Fruit fly (Drosophila melanogaster) whole organism, embryonic: ENCODE results near the gene RpL32.

Source experiments
- CG10543 ChIP-seq: fragments of 200-800 bp; sonication (Bioruptor generic); optimal IDR thresholded peaks from 3 replicates; lab custom pipeline; 2017; ENCODE audit warnings: missing biosample characterization, mild to moderate bottlenecking, missing genetic modification characterization, moderate library complexity
- CG12769 ChIP-seq: fragments of 200-800 bp; sonication (Bioruptor generic); optimal IDR thresholded peaks from 2 replicates; lab custom pipeline; 2019; ENCODE audit warnings: missing biosample characterization, mild to moderate bottlenecking, missing genetic modification characterization, moderate library complexity
- CG13296 ChIP-seq: fragments of 200-800 bp; sonication (Bioruptor generic); optimal IDR thresholded peaks from 3 replicates; lab custom pipeline; 2018; ENCODE audit warnings: missing biosample characterization, mild to moderate bottlenecking, missing genetic modification characterization
- CG14965 ChIP-seq: fragments of 200-800 bp; sonication (Bioruptor generic); optimal IDR thresholded peaks from 2 replicates; lab custom pipeline; 2016; ENCODE audit warnings: missing biosample characterization, missing genetic modification characterization, borderline replicate concordance
- CG17385 ChIP-seq: fragments of 200-800 bp; sonication (Bioruptor generic); optimal IDR thresholded peaks from 3 replicates; lab custom pipeline; 2018; ENCODE audit warnings: missing biosample characterization, mild to moderate bottlenecking, missing genetic modification characterization
- CG17568 ChIP-seq: fragments of 200-800 bp; sonication (Bioruptor generic); optimal IDR thresholded peaks from 2 replicates; lab custom pipeline; 2018; ENCODE audit warnings: missing biosample characterization, mild to moderate bottlenecking, missing genetic modification characterization, moderate library complexity
- CG2678 ChIP-seq: fragments of 200-800 bp; sonication (Bioruptor generic); optimal IDR thresholded peaks from 3 replicates; lab custom pipeline; 2019; ENCODE audit warnings: missing biosample characterization, mild to moderate bottlenecking, missing genetic modification characterization, moderate library complexity
- CG4282 ChIP-seq: fragments of 200-800 bp; sonication (Bioruptor generic); optimal IDR thresholded peaks from 2 replicates; lab custom pipeline; 2016; ENCODE audit warnings: missing biosample characterization, missing genetic modification characterization
- CG4328 ChIP-seq: fragments of 200-800 bp; sonication (Bioruptor generic); optimal IDR thresholded peaks from 3 replicates; lab custom pipeline; 2017; ENCODE audit warnings: missing biosample characterization, missing genetic modification reagents, missing genetic modification characterization
- CG4820 ChIP-seq: fragments of 200-800 bp; sonication (Bioruptor generic); optimal IDR thresholded peaks from 3 replicates; lab custom pipeline; 2016; ENCODE audit warnings: missing biosample characterization, missing genetic modification characterization
- CG5180 ChIP-seq: fragments of 200-800 bp; sonication (Bioruptor generic); optimal IDR thresholded peaks from 3 replicates; lab custom pipeline; 2017; ENCODE audit warnings: missing biosample characterization, missing genetic modification characterization, mild to moderate bottlenecking, moderate library complexity, missing genetic modification reagents
- CG5245 ChIP-seq: fragments of 200-800 bp; sonication (Bioruptor generic); optimal IDR thresholded peaks from 3 replicates; lab custom pipeline; 2016; ENCODE audit warnings: missing biosample characterization, missing genetic modification characterization
- D19B ChIP-seq: fragments of 200-800 bp; sonication (Bioruptor generic); optimal IDR thresholded peaks from 2 replicates; lab custom pipeline; 2017; ENCODE audit warnings: missing biosample characterization, mild to moderate bottlenecking, missing genetic modification characterization
- Ets65A ChIP-seq: fragments of 200-800 bp; sonication (Bioruptor generic); peaks from one replicate; lab custom pipeline; 2016; ENCODE audit warnings: missing biosample characterization, missing genetic modification characterization
- HHEX ChIP-seq: fragments of 200-800 bp; sonication (Bioruptor generic); optimal IDR thresholded peaks from 3 replicates; lab custom pipeline; 2017; ENCODE audit warnings: missing biosample characterization, mild to moderate bottlenecking, missing genetic modification characterization, missing genetic modification reagents
- HmgD ChIP-seq: fragments of 200-800 bp; sonication (Bioruptor generic); optimal IDR thresholded peaks from 3 replicates; lab custom pipeline; 2016; ENCODE audit warnings: missing biosample characterization, missing genetic modification characterization
- Med ChIP-seq: fragments of 200-800 bp; sonication (Bioruptor generic); peaks from one replicate; lab custom pipeline; 2016; ENCODE audit warnings: missing biosample characterization, missing genetic modification characterization, mild to moderate bottlenecking, inconsistent platforms, moderate library complexity
- Sox102F ChIP-seq: fragments of 200-800 bp; sonication (Bioruptor generic); optimal IDR thresholded peaks from 2 replicates; lab custom pipeline; 2018; ENCODE audit warnings: missing biosample characterization, mild to moderate bottlenecking, missing genetic modification characterization, moderate library complexity
- Sry-δ ChIP-seq: fragments of 200-800 bp; sonication (Bioruptor generic); optimal IDR thresholded peaks from 2 replicates; lab custom pipeline; 2016; ENCODE audit warnings: missing biosample characterization, missing genetic modification characterization
- crol ChIP-seq: fragments of 200-800 bp; sonication (Bioruptor generic); IDR thresholded peaks from 2 replicates; pipeline ENCODE4 v1.3.6; 2022; ENCODE audit warnings: missing biosample characterization, missing genetic modification characterization
- cwo ChIP-seq: fragments of 200-800 bp; sonication (Bioruptor generic); optimal IDR thresholded peaks from 3 replicates; lab custom pipeline; 2017; ENCODE audit warnings: missing biosample characterization, missing genetic modification characterization, mild to moderate bottlenecking, moderate library complexity, missing genetic modification reagents
- ftz-f1 ChIP-seq: fragments of 200-800 bp; sonication (Bioruptor generic); optimal IDR thresholded peaks from 2 replicates; lab custom pipeline; 2016; ENCODE audit warnings: missing biosample characterization, missing genetic modification characterization
- gce ChIP-seq: fragments of 200-800 bp; sonication (Bioruptor generic); IDR thresholded peaks from 3 replicates; pipeline ENCODE4 v1.3.6; 2022; ENCODE audit warnings: missing biosample characterization, missing genetic modification characterization
- hth ChIP-seq: fragments of >200 bp; optimal IDR thresholded peaks from 2 replicates; lab custom pipeline; 2017; ENCODE audit warnings: inconsistent platforms
- kah ChIP-seq: fragments of 200-800 bp; sonication (Bioruptor generic); optimal IDR thresholded peaks from 2 replicates; lab custom pipeline; 2018; ENCODE audit warnings: missing biosample characterization, mild to moderate bottlenecking, missing genetic modification characterization
- pan ChIP-seq, 4 experiments: fragments of >200 bp in 3 of 4; fragments of 200-800 bp in 1 of 4; sonication (Bioruptor generic) in 1 of 4; optimal IDR thresholded peaks in 3 of 4; IDR thresholded peaks in 1 of 4; 2 replicates each; pipeline versions ENCODE4 v1.3.6 to Lab custom; 2017 to 2022; ENCODE audit warnings: missing biosample characterization in 2 of 4, missing genetic modification characterization in 2 of 4, mixed read lengths in 1 of 4
- rib ChIP-seq: fragments of 200-800 bp; sonication (Bioruptor generic); IDR thresholded peaks from 2 replicates; pipeline ENCODE4 v1.3.6; 2022; ENCODE audit warnings: missing biosample characterization, missing genetic modification characterization
- sc ChIP-seq, 3 experiments: fragments of >200 bp in 2 of 3; fragments of 200-800 bp in 1 of 3; sonication (Bioruptor generic) in 1 of 3; optimal IDR thresholded peaks; 2 replicates in 2 of 3; 3 replicates in 1 of 3; lab custom pipeline; 2017; ENCODE audit warnings: mild to moderate bottlenecking in 1 of 3, missing biosample characterization in 1 of 3, missing genetic modification characterization in 1 of 3, missing genetic modification reagents in 1 of 3
- sd ChIP-seq: fragments of 200-800 bp; sonication (Bioruptor generic); optimal IDR thresholded peaks from 3 replicates; lab custom pipeline; 2018; ENCODE audit warnings: missing biosample characterization, mild to moderate bottlenecking, missing genetic modification characterization, moderate library complexity
- sr ChIP-seq: fragments of 200-800 bp; sonication (Bioruptor generic); IDR thresholded peaks from 3 replicates; pipeline ENCODE4 v1.3.6; 2022; ENCODE audit warnings: missing biosample characterization, missing genetic modification characterization
- sug ChIP-seq: fragments of 200-800 bp; optimal IDR thresholded peaks from 2 replicates; lab custom pipeline; 2019; ENCODE audit warnings: missing biosample characterization, mild to moderate bottlenecking, missing genetic modification characterization, moderate library complexity
- tll ChIP-seq, 2 experiments: fragments of 200-800 bp in 1 of 2; fragments of >200 bp in 1 of 2; sonication (Bioruptor generic) in 1 of 2; optimal IDR thresholded peaks; 2 replicates each; lab custom pipeline; 2017 to 2019; ENCODE audit warnings: missing biosample characterization in 2 of 2, missing genetic modification characterization in 2 of 2, mild to moderate bottlenecking in 1 of 2, moderate library complexity in 1 of 2
- tna ChIP-seq: fragments of 200-800 bp; sonication (Bioruptor generic); IDR thresholded peaks from 2 replicates; pipeline ENCODE4 v1.3.6; 2022; ENCODE audit warnings: missing biosample characterization, missing genetic modification characterization; ENCODE audit not compliant: partially characterized antibody
- wdn ChIP-seq: fragments of 200-800 bp; sonication (Bioruptor generic); IDR thresholded peaks from 2 replicates; pipeline ENCODE4 v1.3.6; 2022; ENCODE audit warnings: missing biosample characterization, missing genetic modification characterization
- zf30C ChIP-seq: fragments of 200-800 bp; sonication (Bioruptor generic); optimal IDR thresholded peaks from 3 replicates; lab custom pipeline; 2018; ENCODE audit warnings: missing biosample characterization, mild to moderate bottlenecking, missing genetic modification characterization

RpL32 gene

DNA sequence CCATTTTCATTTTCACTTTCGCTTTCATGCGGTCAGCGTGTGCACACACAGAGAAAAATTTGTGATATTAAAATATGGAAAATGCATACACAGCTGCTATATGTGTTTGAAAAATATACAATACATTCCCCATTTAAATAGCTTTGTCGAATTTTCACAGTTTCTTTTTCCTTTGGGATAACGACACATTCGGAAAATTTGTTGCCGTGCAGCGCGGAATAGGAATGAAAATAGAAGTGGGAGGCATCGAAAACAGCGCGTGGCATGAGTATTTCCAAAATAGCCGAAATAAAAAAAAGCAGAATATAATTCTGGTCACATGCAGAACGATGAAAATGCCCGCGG, 46.7 kb upstream of the RpL32 start (continued):
- TF ChIP-seq CG2678 (tag; lab: Kevin White, UChicago) (peak; percentile 90), sug (tag; lab: Kevin White, UChicago) (peak; percentile 77), tna (GFP tag; lab: Robert Waterston, UW) (no peak)

DNA sequence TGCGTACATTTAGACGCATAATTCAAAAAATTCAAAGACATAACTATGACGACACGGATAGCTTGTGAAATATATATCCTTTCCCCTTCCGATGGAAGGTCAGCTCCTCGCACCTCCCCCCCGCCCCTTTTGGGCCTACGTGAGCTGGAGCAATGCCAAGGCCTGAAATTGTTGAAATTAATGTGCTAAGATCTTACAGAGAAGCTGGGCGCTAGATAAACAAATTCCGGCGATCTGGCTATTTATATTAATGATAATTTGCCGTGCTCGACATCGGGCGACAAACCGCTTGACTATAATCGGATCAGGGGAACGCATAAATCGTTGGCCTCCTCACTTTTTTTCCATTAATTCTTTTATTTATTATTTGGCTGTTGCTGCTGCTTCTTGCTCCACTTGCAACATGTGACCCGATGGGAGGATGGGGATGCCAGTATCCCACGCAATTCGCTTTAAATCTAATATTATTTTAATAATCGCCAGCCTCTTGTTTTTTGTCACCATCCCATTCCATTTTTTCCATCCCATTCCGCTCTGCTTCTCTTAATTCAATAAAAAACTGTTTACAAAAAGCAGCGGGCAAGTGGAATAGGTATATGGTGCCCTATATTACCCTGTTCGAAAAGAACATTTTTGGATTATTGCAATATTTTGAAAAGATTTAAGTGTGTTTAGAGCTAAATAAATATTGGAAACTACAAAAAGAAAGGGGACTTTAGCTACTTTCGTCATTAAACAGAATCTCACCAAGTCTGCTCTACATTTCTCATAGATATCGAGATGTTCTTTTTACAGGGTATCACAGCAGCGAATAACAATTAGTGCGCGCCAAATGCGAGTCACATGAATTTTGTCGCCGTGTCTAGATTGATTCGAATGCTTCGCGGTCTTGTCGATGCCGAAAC, 46.1 kb upstream of the RpL32 start:
- TF ChIP-seq zf30C: no peak
- peak; percentile 84 for TF ChIP-seq ftz-f1 (GFP tag; lab: Kevin White, UChicago)
- no peak for TF ChIP-seq CG5245 (GFP tag; lab: Kevin White, UChicago)
- no peak for TF ChIP-seq wdn
- peak; percentile 81 for TF ChIP-seq CG12769 (tag; lab: Kevin White, UChicago)
- peak; percentile 53 for TF ChIP-seq CG4328 (GFP tag; lab: Kevin White, UChicago)
- no peak for TF ChIP-seq HmgD
- no peak for TF ChIP-seq Sox102F (GFP tag; lab: Kevin White, UChicago)
- no peak for TF ChIP-seq gce (GFP tag; lab: Robert Waterston, UW)
- TF ChIP-seq CG17385 (GFP tag; lab: Kevin White, UChicago): no peak
- no peak for TF ChIP-seq rib (GFP tag; lab: Robert Waterston, UW)
- TF ChIP-seq Med (GFP tag; lab: Kevin White, UChicago): peak; percentile 64
- TF ChIP-seq CG4282: no peak
- no peak for TF ChIP-seq kah (GFP tag; lab: Kevin White, UChicago)
- no peak for TF ChIP-seq CG13296 (GFP tag; lab: Kevin White, UChicago)
- peak; percentile 91 for TF ChIP-seq D19B
- no peak for TF ChIP-seq tll (GFP tag; optimal IDR thresholded peaks at IDR 0.05; lab: Kevin White, UChicago)
- no peak for TF ChIP-seq sc (optimal IDR thresholded peaks at IDR 0.05; lab: Kevin White, UChicago)
- TF ChIP-seq sc (GFP tag; optimal IDR thresholded peaks at IDR 0.05; lab: Kevin White, UChicago): no peak
- TF ChIP-seq Sry-δ (GFP tag; lab: Kevin White, UChicago): no peak
- no peak for TF ChIP-seq pan (optimal IDR thresholded peaks at IDR 0.05; lab: Kevin White, UChicago)
- no peak for TF ChIP-seq pan (GFP tag; optimal IDR thresholded peaks at IDR 0.05 in 1 of 2, IDR thresholded peaks at IDR 0.05 in 1 of 2)
- no peak for TF ChIP-seq CG4820 (GFP tag; lab: Kevin White, UChicago)
- no peak for TF ChIP-seq CG17568
- no peak for TF ChIP-seq CG5180 (GFP tag; lab: Kevin White, UChicago)
- peak; percentile 13 for TF ChIP-seq CG10543
- peak; percentile 92 for TF ChIP-seq sd (tag; lab: Kevin White, UChicago)
- peak; percentile 88 for TF ChIP-seq sr (GFP tag; lab: Robert Waterston, UW)
- peak; percentile 10 for TF ChIP-seq Ets65A (GFP tag; lab: Kevin White, UChicago)
- TF ChIP-seq HHEX (GFP tag; lab: Kevin White, UChicago): no peak
- TF ChIP-seq hth: no peak
- peak; percentile 50; the same call in 1 of the 2 replicates for TF ChIP-seq crol (GFP tag; lab: Robert Waterston, UW)
- TF ChIP-seq cwo (GFP tag; lab: Kevin White, UChicago): peak; percentile 62
- TF ChIP-seq CG14965 (GFP tag; lab: Kevin White, UChicago): no peak
